Worm (Caenorhabditis elegans) whole organism, early embryonic: ENCODE measurements around the gene nlp-2.

ENCODE experiments used
- ama-1 ChIP-seq: fragments of 150-350 bp; optimal IDR thresholded peaks from 2 replicates; lab custom pipeline; 2014
- ceh-36 ChIP-seq: sonication (generic microtip); optimal IDR thresholded peaks from 2 replicates; lab custom pipeline; 2016; ENCODE audit warnings: missing genetic modification characterization, inconsistent platforms, missing compliant biosample characterization
- tbx-11 ChIP-seq: fragments of 200-800 bp; sonication (Bioruptor generic); IDR thresholded peaks from 2 replicates; pipeline ENCODE4 v1.3.6; 2022; ENCODE audit warnings: missing genetic modification characterization, missing compliant biosample characterization

- TF ChIP-seq tbx-11 = no peak
- TF ChIP-seq ceh-36 = no peak
- no peak for TF ChIP-seq ama-1
Observed at ce11 chrX:2364703-2365299, 20.2 kb upstream of the nlp-2 start.
